Worm (Caenorhabditis elegans) whole organism, late embryonic: ENCODE measurements around the gene F09E5.11.

Experiments
- Y22D7AL.16 ChIP-seq: sonication (generic microtip); optimal IDR thresholded peaks from 2 replicates; lab custom pipeline; 2016; ENCODE audit warnings: missing genetic modification characterization, missing compliant biosample characterization
- ahr-1 ChIP-seq: sonication (generic microtip); optimal IDR thresholded peaks from 2 replicates; lab custom pipeline; 2016; ENCODE audit warnings: missing genetic modification characterization, missing compliant biosample characterization
- ama-1 ChIP-seq: fragments of 150-350 bp; optimal IDR thresholded peaks from 2 replicates; lab custom pipeline; 2014
- ceh-19 ChIP-seq: fragments of 200-800 bp; sonication (Bioruptor generic); optimal IDR thresholded peaks from 2 replicates; lab custom pipeline; 2018; ENCODE audit warnings: mild to moderate bottlenecking, missing genetic modification characterization, missing compliant biosample characterization
- fkh-10 ChIP-seq: fragments of 150-350 bp; optimal IDR thresholded peaks from 2 replicates; lab custom pipeline; 2014; ENCODE audit warnings: missing biosample characterization, missing genetic modification reagents, missing genetic modification characterization
- gmeb-2 ChIP-seq: sonication (generic microtip); optimal IDR thresholded peaks from 2 replicates; lab custom pipeline; 2016; ENCODE audit warnings: missing genetic modification characterization, inconsistent platforms, missing compliant biosample characterization
- nhr-11 ChIP-seq: fragments of 150-350 bp; optimal IDR thresholded peaks from 2 replicates; lab custom pipeline; 2014; ENCODE audit warnings: missing biosample characterization, missing genetic modification characterization
- odd-2 ChIP-seq: sonication (generic microtip); optimal IDR thresholded peaks from 2 replicates; lab custom pipeline; 2017; ENCODE audit warnings: antibody characterized with exemption, mild to moderate bottlenecking, missing genetic modification characterization, missing compliant biosample characterization
- pag-3 ChIP-seq: sonication (generic microtip); optimal IDR thresholded peaks from 2 replicates; lab custom pipeline; 2016; ENCODE audit warnings: missing compliant biosample characterization, missing genetic modification characterization, borderline replicate concordance
- pha-4 ChIP-seq: fragments of 150-350 bp; optimal IDR thresholded peaks from 2 replicates; lab custom pipeline; 2018; ENCODE audit warnings: missing biosample characterization, missing genetic modification reagents, missing genetic modification characterization
- unc-55 ChIP-seq: sonication (generic microtip); optimal IDR thresholded peaks from 2 replicates; lab custom pipeline; 2017; ENCODE audit warnings: missing biosample characterization, missing genetic modification reagents, missing genetic modification characterization
- zip-5 ChIP-seq: sonication (generic microtip); optimal IDR thresholded peaks from 2 replicates; lab custom pipeline; 2016; ENCODE audit warnings: missing genetic modification characterization, missing compliant biosample characterization

- no peak for TF ChIP-seq Y22D7AL.16
- TF ChIP-seq pag-3 (tag; lab: Kevin White, UChicago) = no peak
- TF ChIP-seq nhr-11 (tag; lab: Kevin White, UChicago) = no peak
- TF ChIP-seq ama-1 (lab: Kevin White, UChicago) = no peak
- TF ChIP-seq ahr-1 (tag; lab: Kevin White, UChicago) = no peak
- no peak for TF ChIP-seq ceh-19 (GFP tag; lab: Kevin White, UChicago)
- TF ChIP-seq fkh-10 (GFP tag; lab: Kevin White, UChicago) = no peak
- TF ChIP-seq pha-4 = no peak
- no peak for TF ChIP-seq odd-2 (tag; lab: Kevin White, UChicago)
- no peak for TF ChIP-seq gmeb-2
- TF ChIP-seq zip-5 (tag; lab: Kevin White, UChicago) = no peak
- no peak for TF ChIP-seq unc-55 (GFP tag; lab: Kevin White, UChicago)
Observed at ce11 chrII:5355384-5355783, 2.6 kb downstream of the F09E5.11 start, which contains the start of gene srg-69.
